Worm (Caenorhabditis elegans) whole organism, L2 larva: ENCODE data around the gene nhr-92.

Source experiments
- C34F6.9 ChIP-seq: fragments of 150-350 bp; optimal IDR thresholded peaks from 2 replicates; lab custom pipeline; 2014; ENCODE audit warnings: missing biosample characterization, missing genetic modification characterization
- F13H6.1 ChIP-seq: sonication (generic microtip); optimal IDR thresholded peaks from 2 replicates; lab custom pipeline; 2016; ENCODE audit warnings: missing genetic modification characterization, missing compliant biosample characterization
- R02D3.7 ChIP-seq: fragments of 150-350 bp; optimal IDR thresholded peaks from 2 replicates; lab custom pipeline; 2014; ENCODE audit warnings: missing biosample characterization, missing genetic modification characterization
- Y55F3AM.14 ChIP-seq: fragments of 200-800 bp; sonication (Bioruptor generic); optimal IDR thresholded peaks from 2 replicates; lab custom pipeline; 2018; ENCODE audit warnings: mild to moderate bottlenecking, missing genetic modification characterization, missing compliant biosample characterization
- ZK546.5 ChIP-seq: sonication (generic microtip); optimal IDR thresholded peaks from 2 replicates; lab custom pipeline; 2017; ENCODE audit warnings: missing biosample characterization, missing genetic modification characterization
- alr-1 ChIP-seq: fragments of 150-350 bp; optimal IDR thresholded peaks from 2 replicates; lab custom pipeline; 2014; ENCODE audit warnings: missing biosample characterization, missing genetic modification characterization
- aly-2 ChIP-seq: fragments of 150-350 bp; optimal IDR thresholded peaks from 2 replicates; lab custom pipeline; 2014; ENCODE audit warnings: missing biosample characterization, missing genetic modification characterization
- ama-1 ChIP-seq: fragments of 150-350 bp; optimal IDR thresholded peaks from 2 replicates; lab custom pipeline; 2018; ENCODE audit warnings: inconsistent platforms
- blmp-1 ChIP-seq: sonication (generic microtip); optimal IDR thresholded peaks from 2 replicates; lab custom pipeline; 2017; ENCODE audit warnings: missing genetic modification characterization, mild to moderate bottlenecking, missing compliant biosample characterization, antibody characterized with exemption, moderate library complexity; ENCODE audit not compliant: insufficient read depth
- ceh-16 ChIP-seq: fragments of 150-350 bp; optimal IDR thresholded peaks from 2 replicates; lab custom pipeline; 2014; ENCODE audit warnings: missing biosample characterization, missing genetic modification characterization
- ceh-82 ChIP-seq: fragments of 150-350 bp; optimal IDR thresholded peaks from 2 replicates; lab custom pipeline; 2014; ENCODE audit warnings: missing biosample characterization, missing genetic modification characterization
- crh-2 ChIP-seq: sonication (generic microtip); optimal IDR thresholded peaks from 2 replicates; lab custom pipeline; 2017; ENCODE audit warnings: missing biosample characterization, missing genetic modification characterization
- dmd-4 ChIP-seq: sonication (generic microtip); optimal IDR thresholded peaks from 2 replicates; lab custom pipeline; 2017; ENCODE audit warnings: missing biosample characterization, missing genetic modification characterization
- egl-27 ChIP-seq: sonication (generic microtip); optimal IDR thresholded peaks from 3 replicates; lab custom pipeline; 2017; ENCODE audit warnings: missing biosample characterization, missing genetic modification reagents, missing genetic modification characterization
- elt-1 ChIP-seq: fragments of 150-350 bp; optimal IDR thresholded peaks from 2 replicates; lab custom pipeline; 2014; ENCODE audit warnings: missing biosample characterization, missing genetic modification characterization
- elt-3 ChIP-seq: sonication (generic microtip); optimal IDR thresholded peaks from 2 replicates; lab custom pipeline; 2017; ENCODE audit warnings: missing biosample characterization, missing genetic modification characterization
- fos-1 ChIP-seq: fragments of 150-350 bp; optimal IDR thresholded peaks from 2 replicates; lab custom pipeline; 2014; ENCODE audit warnings: missing biosample characterization, missing genetic modification characterization
- gmeb-1 ChIP-seq: fragments of 150-350 bp; optimal IDR thresholded peaks from 2 replicates; lab custom pipeline; 2014; ENCODE audit warnings: missing biosample characterization, missing genetic modification characterization
- lin-11 ChIP-seq: fragments of 150-350 bp; sonication (generic microtip); optimal IDR thresholded peaks from 2 replicates; lab custom pipeline; 2014; ENCODE audit warnings: missing biosample characterization, missing genetic modification characterization, inconsistent platforms, mixed read lengths
- lin-13 ChIP-seq: fragments of 150-350 bp; optimal IDR thresholded peaks from 2 replicates; lab custom pipeline; 2014; ENCODE audit warnings: missing biosample characterization, missing genetic modification reagents, missing genetic modification characterization
- lin-39 ChIP-seq: fragments of 150-350 bp; optimal IDR thresholded peaks from 2 replicates; lab custom pipeline; 2014; ENCODE audit warnings: missing biosample characterization, missing genetic modification reagents, missing genetic modification characterization
- lsy-2 ChIP-seq, 2 experiments: fragments of 150-350 bp in 1 of 2; sonication (generic microtip) in 1 of 2; optimal IDR thresholded peaks; 2 replicates each; lab custom pipeline; 2014 to 2017; ENCODE audit warnings: missing biosample characterization in 2 of 2, missing genetic modification characterization in 2 of 2
- mab-5 ChIP-seq: fragments of 150-350 bp; optimal IDR thresholded peaks from 2 replicates; lab custom pipeline; 2014; ENCODE audit warnings: missing biosample characterization, missing genetic modification characterization
- mbf-1 ChIP-seq: sonication (generic microtip); optimal IDR thresholded peaks from 2 replicates; lab custom pipeline; 2017; ENCODE audit warnings: missing biosample characterization, missing genetic modification characterization
- mdl-1 ChIP-seq, 2 experiments: fragments of 150-350 bp in 1 of 2; sonication (generic microtip) in 1 of 2; optimal IDR thresholded peaks; 2 replicates each; lab custom pipeline; 2017; ENCODE audit warnings: missing biosample characterization in 2 of 2, missing genetic modification characterization in 2 of 2
- nhr-10 ChIP-seq: sonication (generic microtip); optimal IDR thresholded peaks from 2 replicates; lab custom pipeline; 2017; ENCODE audit warnings: missing biosample characterization, missing genetic modification characterization
- nhr-11 ChIP-seq: fragments of 150-350 bp; optimal IDR thresholded peaks from 2 replicates; lab custom pipeline; 2014; ENCODE audit warnings: missing biosample characterization, missing genetic modification characterization
- nhr-12 ChIP-seq: fragments of 150-350 bp; optimal IDR thresholded peaks from 2 replicates; lab custom pipeline; 2014; ENCODE audit warnings: missing biosample characterization, missing genetic modification characterization
- nhr-129 ChIP-seq: fragments of 150-350 bp; optimal IDR thresholded peaks from 2 replicates; lab custom pipeline; 2014; ENCODE audit warnings: missing biosample characterization, missing genetic modification characterization
- nhr-21 ChIP-seq: fragments of 150-350 bp; optimal IDR thresholded peaks from 2 replicates; lab custom pipeline; 2014; ENCODE audit warnings: missing biosample characterization, missing genetic modification characterization
- nhr-23 ChIP-seq: fragments of 150-350 bp; optimal IDR thresholded peaks from 2 replicates; lab custom pipeline; 2014; ENCODE audit warnings: missing biosample characterization, missing genetic modification reagents, missing genetic modification characterization
- nhr-237 ChIP-seq: fragments of 150-350 bp; optimal IDR thresholded peaks from 2 replicates; lab custom pipeline; 2014; ENCODE audit warnings: missing biosample characterization, missing genetic modification characterization
- nhr-25 ChIP-seq: fragments of 150-350 bp; sonication (generic microtip); optimal IDR thresholded peaks from 3 replicates; lab custom pipeline; 2014; ENCODE audit warnings: missing biosample characterization, missing genetic modification characterization
- nhr-6 ChIP-seq: fragments of 150-350 bp; optimal IDR thresholded peaks from 2 replicates; lab custom pipeline; 2014; ENCODE audit warnings: missing biosample characterization, missing genetic modification characterization
- nhr-77 ChIP-seq: fragments of 150-350 bp; optimal IDR thresholded peaks from 2 replicates; lab custom pipeline; 2014; ENCODE audit warnings: missing biosample characterization, missing genetic modification characterization
- peb-1 ChIP-seq: fragments of 150-350 bp; optimal IDR thresholded peaks from 2 replicates; lab custom pipeline; 2014; ENCODE audit warnings: missing biosample characterization, missing genetic modification characterization
- sem-4 ChIP-seq: fragments of 150-350 bp; optimal IDR thresholded peaks from 2 replicates; lab custom pipeline; 2014; ENCODE audit warnings: missing biosample characterization, missing genetic modification reagents, missing genetic modification characterization
- skn-1 ChIP-seq: sonication (generic microtip); optimal IDR thresholded peaks from 2 replicates; lab custom pipeline; 2017; ENCODE audit warnings: missing biosample characterization, missing genetic modification characterization
- sma-3 ChIP-seq: sonication (generic microtip); optimal IDR thresholded peaks from 2 replicates; lab custom pipeline; 2016; ENCODE audit warnings: missing genetic modification reagents, missing genetic modification characterization, missing compliant biosample characterization
- sma-9 ChIP-seq, 2 experiments: fragments of 150-350 bp in 1 of 2; sonication (generic microtip) in 1 of 2; optimal IDR thresholded peaks; 2 replicates each; lab custom pipeline; 2014 to 2016; ENCODE audit warnings: missing genetic modification characterization in 2 of 2, mild to moderate bottlenecking in 1 of 2, missing biosample characterization in 1 of 2, missing compliant biosample characterization in 1 of 2, missing genetic modification reagents in 1 of 2, moderate library complexity in 1 of 2
- snpc-4 ChIP-seq: fragments of 150-350 bp; optimal IDR thresholded peaks from 2 replicates; lab custom pipeline; 2014; ENCODE audit warnings: missing biosample characterization, missing genetic modification characterization
- unc-39 ChIP-seq: fragments of 150-350 bp; optimal IDR thresholded peaks from 2 replicates; lab custom pipeline; 2014; ENCODE audit warnings: missing biosample characterization, missing genetic modification characterization
- unc-55 ChIP-seq: fragments of 150-350 bp; sonication (generic microtip); optimal IDR thresholded peaks from 3 replicates; lab custom pipeline; 2014; ENCODE audit warnings: missing biosample characterization, missing genetic modification reagents, missing genetic modification characterization
- unc-62 ChIP-seq: fragments of 150-350 bp; optimal IDR thresholded peaks from 2 replicates; lab custom pipeline; 2014; ENCODE audit warnings: missing biosample characterization, missing genetic modification reagents, missing genetic modification characterization
- zag-1 ChIP-seq: fragments of 150-350 bp; optimal IDR thresholded peaks from 2 replicates; lab custom pipeline; 2014; ENCODE audit warnings: missing biosample characterization, missing genetic modification characterization
- ztf-1 ChIP-seq: fragments of 200-800 bp; sonication (Bioruptor generic); conservative IDR thresholded peaks from 2 replicates; pipeline ENCODE4 v1.3.6; 2022; ENCODE audit warnings: missing genetic modification characterization, missing compliant biosample characterization
- ztf-11 ChIP-seq: sonication (generic microtip); optimal IDR thresholded peaks from 2 replicates; lab custom pipeline; 2017; ENCODE audit warnings: missing biosample characterization, missing genetic modification characterization
- ztf-4 ChIP-seq: fragments of 150-350 bp; optimal IDR thresholded peaks from 2 replicates; lab custom pipeline; 2014; ENCODE audit warnings: missing biosample characterization, missing genetic modification characterization

The nhr-92 gene

ce11 chrIV:1649794-1650193 is 29.9 kb downstream of the nhr-92 start:
- TF ChIP-seq fos-1 (tag; lab: Kevin White, UChicago) (peak; percentile 71), nhr-129 (tag; lab: Kevin White, UChicago) (peak; percentile 47), sma-9 (GFP tag; optimal IDR thresholded peaks at IDR 0.05; lab: Kevin White, UChicago) (peak; percentile 37), sma-9 (tag; optimal IDR thresholded peaks at IDR 0.05; lab: Kevin White, UChicago) (no peak), Y55F3AM.14 (no peak), gmeb-1 (tag; lab: Kevin White, UChicago) (peak; percentile 31), mab-5 (tag; lab: Kevin White, UChicago) (no peak), crh-2 (tag; lab: Kevin White, UChicago) (peak; percentile 75), C34F6.9 (tag; lab: Kevin White, UChicago) (peak; percentile 62), sma-3 (no peak), aly-2 (no peak), lsy-2 (tag; optimal IDR thresholded peaks at IDR 0.05; lab: Kevin White, UChicago) (peak in 1 of 2 experiments; percentile 28), nhr-21 (tag; lab: Kevin White, UChicago) (peak; percentile 29), ZK546.5 (no peak), R02D3.7 (tag; lab: Kevin White, UChicago) (no peak), nhr-77 (tag; lab: Kevin White, UChicago) (no peak), lin-13 (GFP tag; lab: Kevin White, UChicago) (peak; percentile 12), ztf-4 (no peak), mbf-1 (no peak), snpc-4 (no peak), unc-55 (GFP tag; lab: Kevin White, UChicago) (peak; percentile 78)

- TF ChIP-seq ceh-82 (tag; lab: Kevin White, UChicago) (no peak), crh-2 (tag; lab: Kevin White, UChicago) (peak; percentile 76), F13H6.1 (peak; percentile 59), lin-39 (tag; lab: Kevin White, UChicago) (no peak), sem-4 (no peak), ceh-16 (tag; lab: Kevin White, UChicago) (no peak), nhr-25 (tag; lab: Kevin White, UChicago) (peak; percentile 80), dmd-4 (tag; lab: Kevin White, UChicago) (no peak), unc-55 (GFP tag; lab: Kevin White, UChicago) (no peak), R02D3.7 (tag; lab: Kevin White, UChicago) (no peak), aly-2 (no peak), gmeb-1 (tag; lab: Kevin White, UChicago) (no peak), mbf-1 (no peak), ama-1 (lab: Kevin White, UChicago) (no peak), lsy-2 (tag; optimal IDR thresholded peaks at IDR 0.05; lab: Kevin White, UChicago) (peak in 1 of 2 experiments; percentile 33), nhr-129 (tag; lab: Kevin White, UChicago) (peak; percentile 46), lin-11 (tag; lab: Kevin White, UChicago) (no peak), Y55F3AM.14 (no peak), mab-5 (tag; lab: Kevin White, UChicago) (no peak), snpc-4 (no peak), unc-62 (no peak), ztf-1 (no peak), skn-1 (no peak), blmp-1 (tag; lab: Kevin White, UChicago) (peak; percentile 76), zag-1 (tag; lab: Kevin White, UChicago) (no peak), mdl-1 (tag; optimal IDR thresholded peaks at IDR 0.05; lab: Kevin White, UChicago) (no peak), peb-1 (tag; lab: Kevin White, UChicago) (no peak), nhr-237 (tag; lab: Kevin White, UChicago) (no peak), nhr-6 (peak; percentile 35), nhr-21 (tag; lab: Kevin White, UChicago) (peak; percentile 52), lin-13 (GFP tag; lab: Kevin White, UChicago) (no peak), unc-39 (no peak), nhr-11 (no peak), nhr-77 (tag; lab: Kevin White, UChicago) (no peak), ztf-11 (no peak), egl-27 (tag; lab: Kevin White, UChicago) (no peak), elt-3 (no peak), sma-3 (no peak), nhr-23 (no peak), alr-1 (no peak), elt-1 (no peak), ztf-4 (peak; percentile 45), ZK546.5 (no peak), nhr-10 (tag; lab: Kevin White, UChicago) (no peak), fos-1 (tag; lab: Kevin White, UChicago) (peak; percentile 53), sma-9 (GFP tag; optimal IDR thresholded peaks at IDR 0.05; lab: Kevin White, UChicago) (peak; percentile 51), sma-9 (tag; optimal IDR thresholded peaks at IDR 0.05; lab: Kevin White, UChicago) (no peak), nhr-12 (tag; lab: Kevin White, UChicago) (no peak), C34F6.9 (tag; lab: Kevin White, UChicago) (peak; percentile 22)
Observed at ce11 chrIV:1655312-1655711, 35.4 kb downstream of the nhr-92 start.
